Worm (Caenorhabditis elegans) whole organism, L4 larva: ENCODE data around the gene C25E10.12.

Experiments
- F37D6.2 ChIP-seq: sonication (generic microtip); optimal IDR thresholded peaks from 2 replicates; lab custom pipeline; 2016; ENCODE audit warnings: mild to moderate bottlenecking, missing genetic modification characterization, missing compliant biosample characterization
- ZK546.5 ChIP-seq, 2 experiments: sonication (generic microtip); optimal IDR thresholded peaks; 2 replicates each; lab custom pipeline; 2017; ENCODE audit warnings: missing biosample characterization in 2 of 2, missing genetic modification characterization in 2 of 2
- dve-1 ChIP-seq: sonication (generic microtip); optimal IDR thresholded peaks from 2 replicates; lab custom pipeline; 2017; ENCODE audit warnings: antibody characterized with exemption, mild to moderate bottlenecking, missing genetic modification characterization, missing compliant biosample characterization; ENCODE audit not compliant: insufficient read depth
- lin-38 ChIP-seq: fragments of 200-800 bp; sonication (Bioruptor generic); IDR thresholded peaks from 2 replicates; pipeline ENCODE4 v1.3.6; 2022; ENCODE audit warnings: missing genetic modification reagents, missing genetic modification characterization, missing compliant biosample characterization
- snpc-4 ChIP-seq: fragments of 150-350 bp; optimal IDR thresholded peaks from 2 replicates; lab custom pipeline; 2014; ENCODE audit warnings: missing biosample characterization, missing genetic modification characterization
- unc-39 ChIP-seq: sonication (generic microtip); optimal IDR thresholded peaks from 2 replicates; lab custom pipeline; 2017; ENCODE audit warnings: missing biosample characterization, missing genetic modification characterization
- zip-11 ChIP-seq: fragments of 200-800 bp; sonication (Bioruptor generic); IDR thresholded peaks from 2 replicates; pipeline ENCODE4 v1.3.6; 2022; ENCODE audit warnings: missing genetic modification characterization, missing compliant biosample characterization

DNA sequence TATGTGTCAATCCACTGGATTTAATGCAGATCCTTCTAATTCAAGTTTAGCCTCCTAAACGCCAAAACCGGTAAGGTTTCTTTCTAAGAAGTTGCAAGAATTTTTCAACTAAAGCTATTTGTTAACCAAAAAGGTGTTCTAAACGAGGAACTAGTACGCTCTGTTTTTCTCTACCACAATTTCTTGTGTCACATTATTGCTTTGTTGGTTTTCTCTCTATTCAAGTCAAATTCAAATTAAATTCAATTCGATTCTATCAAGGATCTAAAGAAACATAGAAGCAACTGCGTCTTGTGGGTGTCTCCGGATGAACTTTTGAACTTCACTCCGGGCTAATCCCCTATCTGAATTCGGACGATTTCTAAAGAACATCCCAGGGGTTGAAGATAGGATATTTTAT is 45.8 kb downstream of the C25E10.12 start, which contains the start of gene oac-40:
- TF ChIP-seq F37D6.2: no peak
- no peak for TF ChIP-seq ZK546.5 (tag; optimal IDR thresholded peaks at IDR 0.05; lab: Kevin White, UChicago)
- TF ChIP-seq unc-39 (tag; lab: Kevin White, UChicago): no peak
- no peak for TF ChIP-seq lin-38
- no peak for TF ChIP-seq dve-1 (tag; lab: Kevin White, UChicago)
- no peak for TF ChIP-seq zip-11 (GFP tag; lab: Robert Waterston, UW)
- TF ChIP-seq snpc-4 (tag; lab: Kevin White, UChicago): no peak
